Worm (Caenorhabditis elegans) whole organism, midembryonic: Measurements from ENCODE around the gene acy-3.

Experiments
- T22C8.4 ChIP-seq: fragments of 200-800 bp; sonication (Bioruptor generic); IDR thresholded peaks from 2 replicates; pipeline ENCODE4 v1.3.6; 2022; ENCODE audit warnings: missing genetic modification characterization, missing compliant biosample characterization
- cog-1 ChIP-seq: sonication (generic microtip); optimal IDR thresholded peaks from 2 replicates; lab custom pipeline; 2016; ENCODE audit warnings: missing genetic modification characterization, missing compliant biosample characterization
- flt-1 ChIP-seq: fragments of 200-800 bp; sonication (Bioruptor generic); IDR thresholded peaks from 2 replicates; pipeline ENCODE4 v1.3.6; 2022; ENCODE audit warnings: missing genetic modification characterization, missing compliant biosample characterization
- klf-2 ChIP-seq: fragments of 200-800 bp; sonication (Bioruptor generic); conservative IDR thresholded peaks from 2 replicates; pipeline ENCODE4 v1.3.6; 2022; ENCODE audit warnings: missing genetic modification reagents, missing genetic modification characterization, missing compliant biosample characterization
- med-1 ChIP-seq: sonication (generic microtip); optimal IDR thresholded peaks from 2 replicates; lab custom pipeline; 2017; ENCODE audit warnings: missing genetic modification characterization, mild to moderate bottlenecking, missing compliant biosample characterization, antibody characterized with exemption, missing genetic modification reagents; ENCODE audit not compliant: insufficient read depth
- tab-1 ChIP-seq: fragments of 200-800 bp; sonication (Bioruptor generic); IDR thresholded peaks from 2 replicates; pipeline ENCODE4 v1.3.6; 2022; ENCODE audit warnings: missing genetic modification characterization, missing compliant biosample characterization

DNA sequence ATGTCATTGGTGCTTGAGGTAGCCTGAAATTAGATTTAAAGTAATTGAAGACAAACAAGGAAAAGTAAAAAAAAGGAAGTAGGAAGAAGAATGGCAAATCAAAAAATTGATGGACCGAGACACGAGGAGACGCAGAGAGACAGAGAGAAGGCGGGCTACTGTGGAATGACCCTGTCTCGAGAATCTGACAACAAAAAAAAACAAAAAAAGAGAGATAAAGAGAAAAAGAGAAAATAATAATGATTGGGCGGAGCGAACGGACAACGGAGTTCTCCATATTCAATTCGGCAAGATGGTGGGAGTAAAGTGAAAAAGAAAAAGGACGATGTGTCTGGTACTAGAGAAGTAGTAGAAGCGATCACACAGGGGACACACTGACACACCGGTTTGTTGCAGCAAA lies 22.7 kb upstream of the acy-3 start, which contains the start of gene toh-1:
- TF ChIP-seq flt-1: no peak
- TF ChIP-seq tab-1: no peak
- TF ChIP-seq T22C8.4 (GFP tag; lab: Robert Waterston, UW): no peak
- TF ChIP-seq med-1 (GFP tag; lab: Kevin White, UChicago): no peak
- no peak for TF ChIP-seq cog-1 (tag; lab: Kevin White, UChicago)
- TF ChIP-seq klf-2 (GFP tag; lab: Robert Waterston, UW): no peak
